Worm (Caenorhabditis elegans): Measurements from ENCODE around the gene Y69A2AR.23.

DNA sequence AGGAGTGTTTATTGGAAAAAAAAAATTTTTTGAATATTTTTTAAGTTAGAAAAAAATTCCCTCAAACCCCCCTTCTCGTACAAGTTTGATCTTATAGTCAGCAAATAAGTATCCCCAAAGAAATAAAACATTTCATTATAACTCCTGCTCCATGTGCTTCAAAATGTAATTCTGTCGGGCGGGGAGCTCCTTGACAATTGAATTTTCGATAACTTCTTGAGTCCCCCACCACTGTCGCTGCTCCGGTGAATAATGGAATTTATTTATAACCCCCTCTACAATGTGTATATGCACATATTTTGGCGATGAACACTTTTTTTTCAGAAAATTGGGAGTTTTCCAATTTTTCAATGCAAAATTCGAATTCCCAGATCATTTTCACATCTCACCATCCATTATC is 13.7 kb downstream of the Y69A2AR.23 start:
- TF ChIP-seq fkh-4 (tag; optimal IDR thresholded peaks at IDR 0.05; ENCODE audit: borderline replicate concordance): no peak
- no peak for TF ChIP-seq ceh-88 (GFP tag; IDR thresholded peaks at IDR 0.05)
- TF ChIP-seq tbx-2 (tag; optimal IDR thresholded peaks at IDR 0.05): no peak
- no peak for TF ChIP-seq nhr-12 (tag; optimal IDR thresholded peaks at IDR 0.05)
- no peak for TF ChIP-seq pax-3 (tag; optimal IDR thresholded peaks at IDR 0.05)
- TF ChIP-seq sptf-1 (tag; optimal IDR thresholded peaks at IDR 0.05): no peak
- no peak for TF ChIP-seq aly-2 (tag; optimal IDR thresholded peaks at IDR 0.05)
